Worm (Caenorhabditis elegans): ENCODE results near the gene R07B1.7.

ce11 chrX:9840864-9841263, 28.1 kb upstream of the R07B1.7 start:
- TF ChIP-seq B0336.3 (GFP tag; IDR thresholded peaks at IDR 0.05) (no peak), snpc-4 (GFP tag; optimal IDR thresholded peaks at IDR 0.05) (no peak), snpc-4 (tag; optimal IDR thresholded peaks at IDR 0.05) (no peak), sea-2 (GFP tag; IDR thresholded peaks at IDR 0.05) (no peak)

All from whole organism, young adult.